Worm (Caenorhabditis elegans): ENCODE results near the gene unc-130.

ce11 chrII:11236274-11236673 lies 45.5 kb upstream of the unc-130 start, which contains the start of gene cchl-1:
- TF ChIP-seq pha-4 (tag; optimal IDR thresholded peaks at IDR 0.05) (no peak), ztf-11 (tag; optimal IDR thresholded peaks at IDR 0.05) (no peak), mab-5 (tag; optimal IDR thresholded peaks at IDR 0.05) (no peak), drap-1 (GFP tag; optimal IDR thresholded peaks at IDR 0.05) (no peak), nhr-237 (tag; optimal IDR thresholded peaks at IDR 0.05) (no peak), nhr-28 (tag; optimal IDR thresholded peaks at IDR 0.05) (no peak), ceh-83 (GFP tag; optimal IDR thresholded peaks at IDR 0.05) (no peak), tbx-8 (GFP tag; optimal IDR thresholded peaks at IDR 0.05) (no peak), unc-120 (tag; optimal IDR thresholded peaks at IDR 0.05; ENCODE audit: poor library complexity, severe bottlenecking) (peak; percentile 11), mep-1 (tag; optimal IDR thresholded peaks at IDR 0.05) (no peak)
